Worm (Caenorhabditis elegans): ENCODE data around the gene Y51H4A.938.
"Not testable (repeated sequence)": the region's sequence is repeated elsewhere in the genome, so short reads cannot be mapped to it uniquely, and the experiment has no call there.

Gene Y51H4A.938

ce11 chrIV:16505632-16506203, 24.7 kb downstream of the Y51H4A.938 start, which contains the start of gene zip-7:
zip-7 (minus strand) TSS chrIV:16505682.
- TF ChIP-seq tbx-11 (GFP tag; IDR thresholded peaks at IDR 0.05) = no peak
- TF ChIP-seq tbx-37 (GFP tag; conservative IDR thresholded peaks at IDR 0.05) = no peak
- no peak for TF ChIP-seq hmbx-1 (tag; optimal IDR thresholded peaks at IDR 0.05)
- TF ChIP-seq ama-1 (optimal IDR thresholded peaks at IDR 0.05) = no peak
- TF ChIP-seq sea-1 (GFP tag; conservative IDR thresholded peaks at IDR 0.05) = no peak
- TF ChIP-seq hmg-4 (GFP tag; optimal IDR thresholded peaks at IDR 0.05) = no peak
- no peak for TF ChIP-seq scrt-1 (GFP tag; IDR thresholded peaks at IDR 0.05)

- not testable (repeated sequence) for TF ChIP-seq flt-1 (GFP tag; IDR thresholded peaks at IDR 0.05); aly-1 (tag; optimal IDR thresholded peaks at IDR 0.05); sea-1 (GFP tag; conservative IDR thresholded peaks at IDR 0.05)
Measured at ce11 chrIV:16507132-16507531, 26.1 kb downstream of the Y51H4A.938 start, which contains the start of gene Y51H4A.935. Y51H4A.935 (minus strand) TSS chrIV:16507232.

DNA sequence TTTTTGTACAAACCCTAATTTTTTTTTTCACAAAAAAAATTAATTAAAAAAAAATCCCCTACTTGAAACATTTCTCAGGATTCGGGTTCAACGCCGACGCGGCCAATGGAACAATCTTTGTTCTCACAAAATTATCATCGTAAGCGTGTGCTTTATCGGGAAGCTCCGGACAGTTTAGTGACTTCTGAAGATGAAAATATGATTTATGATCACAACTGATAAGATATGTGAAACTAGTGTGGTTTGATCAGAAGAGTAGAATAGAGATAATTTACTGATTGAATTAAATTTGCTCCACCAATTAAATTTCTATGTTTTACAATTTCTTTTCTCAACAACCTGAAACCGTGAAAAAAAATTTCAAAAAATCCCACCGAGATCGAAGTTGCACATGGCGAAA, 44.0 kb downstream of the Y51H4A.938 start:
- TF ChIP-seq scrt-1 (GFP tag; IDR thresholded peaks at IDR 0.05) (no peak), tbx-37 (GFP tag; conservative IDR thresholded peaks at IDR 0.05) (no peak), ceh-13 (GFP tag; optimal IDR thresholded peaks at IDR 0.05) (no peak), pes-1 (GFP tag; IDR thresholded peaks at IDR 0.05) (no peak)

- TF ChIP-seq scrt-1 (GFP tag; IDR thresholded peaks at IDR 0.05) (no peak), sea-1 (GFP tag; conservative IDR thresholded peaks at IDR 0.05) (no peak), tbx-11 (GFP tag; IDR thresholded peaks at IDR 0.05) (no peak), hnd-1 (tag; optimal IDR thresholded peaks at IDR 0.05) (no peak), flt-1 (GFP tag; IDR thresholded peaks at IDR 0.05) (no peak), ets-7 (tag; optimal IDR thresholded peaks at IDR 0.05) (no peak), ceh-13 (GFP tag; optimal IDR thresholded peaks at IDR 0.05) (no peak), B0310.2 (tag; optimal IDR thresholded peaks at IDR 0.05) (no peak), pes-1 (GFP tag; IDR thresholded peaks at IDR 0.05) (no peak), hmbx-1 (tag; optimal IDR thresholded peaks at IDR 0.05) (no peak), hmg-4 (GFP tag; optimal IDR thresholded peaks at IDR 0.05) (no peak), ceh-36 (tag; optimal IDR thresholded peaks at IDR 0.05) (no peak), tbx-37 (GFP tag; conservative IDR thresholded peaks at IDR 0.05) (no peak), ama-1 (optimal IDR thresholded peaks at IDR 0.05) (no peak), aly-1 (tag; optimal IDR thresholded peaks at IDR 0.05) (no peak), F13C5.2 (tag; optimal IDR thresholded peaks at IDR 0.05) (no peak)
Measured at ce11 chrIV:16526038-16526437, 45.0 kb downstream of the Y51H4A.938 start, which contains the start of gene Y51H4A.5. Y51H4A.5 (minus strand) TSS chrIV:16526138.

DNA sequence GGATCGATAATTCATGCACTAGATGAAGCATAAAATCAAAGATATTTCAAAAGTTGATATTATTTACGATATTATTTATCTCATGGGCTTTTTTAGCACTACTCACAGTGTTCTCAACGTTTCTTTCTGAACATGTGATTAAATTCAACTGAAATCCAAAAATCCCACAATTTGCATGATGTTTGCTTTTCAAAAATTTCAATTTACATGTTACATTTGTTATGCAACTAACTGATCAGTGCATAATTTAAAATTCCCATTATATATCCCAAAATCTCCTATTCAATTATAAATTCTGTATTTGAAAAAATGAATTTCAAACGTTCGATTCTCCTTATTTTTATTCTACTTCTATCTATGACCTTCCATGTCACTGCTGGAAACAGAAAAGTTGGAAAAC, 47.4 kb downstream of the Y51H4A.938 start, which contains the start of gene Y51H4A.937:
TSS of gene Y51H4A.937 (plus strand) at position 301 of the 400 bp plus-strand sequence.
- no peak for TF ChIP-seq sea-1 (GFP tag; conservative IDR thresholded peaks at IDR 0.05)
- no peak for TF ChIP-seq ama-1 (optimal IDR thresholded peaks at IDR 0.05)
- TF ChIP-seq ets-7 (tag; optimal IDR thresholded peaks at IDR 0.05) = no peak
- no peak for TF ChIP-seq tbx-37 (GFP tag; conservative IDR thresholded peaks at IDR 0.05)
- TF ChIP-seq F13C5.2 (tag; optimal IDR thresholded peaks at IDR 0.05) = no peak
- TF ChIP-seq scrt-1 (GFP tag; IDR thresholded peaks at IDR 0.05) = no peak

All from whole organism, early embryonic.